Fruit fly (Drosophila melanogaster) whole organism, embryonic: Measurements from ENCODE around the gene Nse4.

Experiments
- CG1024 ChIP-seq: fragments of 200-800 bp; sonication (Bioruptor generic); IDR thresholded peaks from 2 replicates; pipeline ENCODE4 v1.3.6; 2022; ENCODE audit warnings: missing biosample characterization, missing genetic modification characterization
- CG10654 ChIP-seq: fragments of 200-800 bp; sonication (Bioruptor generic); optimal IDR thresholded peaks from 2 replicates; lab custom pipeline; 2016; ENCODE audit warnings: missing biosample characterization, missing genetic modification characterization
- CG14860 ChIP-seq: fragments of 200-800 bp; sonication (Bioruptor generic); IDR thresholded peaks from 3 replicates; pipeline ENCODE4 v1.3.6; 2022; ENCODE audit warnings: missing biosample characterization, missing genetic modification characterization; ENCODE audit not compliant: partially characterized antibody
- CG1603 ChIP-seq: fragments of 200-800 bp; sonication (Bioruptor generic); optimal IDR thresholded peaks from 2 replicates; lab custom pipeline; 2019; ENCODE audit warnings: missing biosample characterization, mild to moderate bottlenecking, missing genetic modification characterization, moderate library complexity
- CG17186 ChIP-seq: fragments of 200-800 bp; sonication (Bioruptor generic); optimal IDR thresholded peaks from 3 replicates; lab custom pipeline; 2017; ENCODE audit warnings: missing biosample characterization, missing genetic modification reagents, missing genetic modification characterization
- CG17568 ChIP-seq: fragments of 200-800 bp; sonication (Bioruptor generic); optimal IDR thresholded peaks from 2 replicates; lab custom pipeline; 2018; ENCODE audit warnings: missing biosample characterization, mild to moderate bottlenecking, missing genetic modification characterization, moderate library complexity
- CG18599 ChIP-seq: fragments of 200-800 bp; sonication (Bioruptor generic); optimal IDR thresholded peaks from 3 replicates; lab custom pipeline; 2017; ENCODE audit warnings: missing biosample characterization, missing genetic modification characterization, mild to moderate bottlenecking, moderate library complexity, missing genetic modification reagents
- CG2120 ChIP-seq: fragments of 200-800 bp; sonication (Bioruptor generic); optimal IDR thresholded peaks from 3 replicates; lab custom pipeline; 2016; ENCODE audit warnings: missing biosample characterization, missing genetic modification characterization
- CG3726 ChIP-seq: fragments of 200-800 bp; sonication (Bioruptor generic); IDR thresholded peaks from 3 replicates; pipeline ENCODE4, ENCODE4 v1.3.6; 2022; ENCODE audit warnings: missing biosample characterization, missing genetic modification characterization
- CG3995 ChIP-seq: fragments of 200-800 bp; sonication (Bioruptor generic); optimal IDR thresholded peaks from 3 replicates; lab custom pipeline; 2016; ENCODE audit warnings: missing biosample characterization, missing genetic modification characterization
- CG6689 ChIP-seq: fragments of 200-800 bp; sonication (Bioruptor generic); IDR thresholded peaks from 2 replicates; pipeline ENCODE4 v1.3.6; 2022; ENCODE audit warnings: missing biosample characterization, missing genetic modification characterization
- CG6791 ChIP-seq: fragments of 200-800 bp; sonication (Bioruptor generic); IDR thresholded peaks from 3 replicates; pipeline ENCODE4 v1.3.6; 2022; ENCODE audit warnings: missing biosample characterization, missing genetic modification characterization; ENCODE audit not compliant: partially characterized antibody
- CG6813 ChIP-seq: fragments of 200-800 bp; sonication (Bioruptor generic); optimal IDR thresholded peaks from 2 replicates; lab custom pipeline; 2017; ENCODE audit warnings: missing biosample characterization, missing genetic modification characterization, mild to moderate bottlenecking, moderate library complexity, missing genetic modification reagents
- CG7963 ChIP-seq: fragments of 200-800 bp; sonication (Bioruptor generic); IDR thresholded peaks from 3 replicates; pipeline ENCODE4 v1.3.6; 2022; ENCODE audit warnings: missing biosample characterization, missing genetic modification characterization; ENCODE audit not compliant: partially characterized antibody
- CG9817 ChIP-seq: fragments of 200-800 bp; sonication (Bioruptor generic); optimal IDR thresholded peaks from 2 replicates; lab custom pipeline; 2018; ENCODE audit warnings: missing biosample characterization, mild to moderate bottlenecking, missing genetic modification characterization, moderate library complexity
- Dp ChIP-seq: fragments of 200-800 bp; sonication (Bioruptor generic); optimal IDR thresholded peaks from 2 replicates; lab custom pipeline; 2018; ENCODE audit warnings: missing biosample characterization, mild to moderate bottlenecking, missing genetic modification characterization, moderate library complexity
- E2f2 ChIP-seq: fragments of 200-800 bp; sonication (Bioruptor generic); IDR thresholded peaks from 2 replicates; pipeline ENCODE4 v1.3.6; 2022; ENCODE audit warnings: missing biosample characterization, missing genetic modification characterization
- Fer1 ChIP-seq: fragments of 200-800 bp; sonication (Bioruptor generic); optimal IDR thresholded peaks from 2 replicates; lab custom pipeline; 2017; ENCODE audit warnings: missing biosample characterization, mild to moderate bottlenecking, missing genetic modification characterization
- Gsc ChIP-seq: fragments of 200-800 bp; sonication (Bioruptor generic); IDR thresholded peaks from 2 replicates; pipeline ENCODE4 v1.3.6; 2022; ENCODE audit warnings: missing biosample characterization, missing genetic modification characterization
- MBD-R2 ChIP-seq: fragments of 200-800 bp; sonication (Bioruptor generic); IDR thresholded peaks from 2 replicates; pipeline ENCODE4 v1.3.6; 2022; ENCODE audit warnings: missing biosample characterization, missing genetic modification characterization
- MESR4 ChIP-seq: fragments of 200-800 bp; sonication (Bioruptor generic); optimal IDR thresholded peaks from 2 replicates; lab custom pipeline; 2018; ENCODE audit warnings: missing biosample characterization, mild to moderate bottlenecking, missing genetic modification characterization, moderate library complexity
- Mrtf ChIP-seq: fragments of 200-800 bp; sonication (Bioruptor generic); IDR thresholded peaks from 3 replicates; pipeline ENCODE4 v1.3.6; 2022; ENCODE audit warnings: missing biosample characterization, missing genetic modification characterization
- Sin3A ChIP-seq: fragments of >200 bp; optimal IDR thresholded peaks from 2 replicates; lab custom pipeline; 2018
- Tbp ChIP-seq: fragments of >200 bp; optimal IDR thresholded peaks from 2 replicates; lab custom pipeline; 2018; ENCODE audit warnings: missing biosample characterization, missing genetic modification characterization
- ato ChIP-seq: fragments of 200-800 bp; sonication (Bioruptor generic); IDR thresholded peaks from 2 replicates; pipeline ENCODE4 v1.3.6; 2022; ENCODE audit warnings: missing biosample characterization, missing genetic modification characterization; ENCODE audit not compliant: partially characterized antibody
- bowl ChIP-seq: fragments of 200-800 bp; sonication (Bioruptor generic); IDR thresholded peaks from 2 replicates; pipeline ENCODE4 v1.3.6; 2022; ENCODE audit warnings: missing biosample characterization, missing genetic modification characterization
- btn ChIP-seq: fragments of 200-800 bp; sonication (Bioruptor generic); optimal IDR thresholded peaks from 2 replicates; lab custom pipeline; 2016; ENCODE audit warnings: missing biosample characterization, missing genetic modification characterization
- cad ChIP-seq: fragments of >200 bp; optimal IDR thresholded peaks from 2 replicates; lab custom pipeline; 2017; ENCODE audit warnings: missing biosample characterization, missing genetic modification characterization
- chinmo ChIP-seq: fragments of 200-800 bp; sonication (Bioruptor generic); IDR thresholded peaks from 4 replicates; pipeline ENCODE4 v1.3.6; 2022; ENCODE audit warnings: missing biosample characterization, missing genetic modification characterization; ENCODE audit not compliant: partially characterized antibody
- danr ChIP-seq: fragments of 200-800 bp; sonication (Bioruptor generic); IDR thresholded peaks from 2 replicates; pipeline ENCODE4 v1.3.6; 2022; ENCODE audit warnings: missing biosample characterization, missing genetic modification characterization
- dpn ChIP-seq, 2 experiments: fragments of 200-800 bp; sonication (Bioruptor generic); optimal IDR thresholded peaks; 3 replicates each; lab custom pipeline; 2016; ENCODE audit warnings: missing biosample characterization in 2 of 2, missing genetic modification characterization in 2 of 2
- exex ChIP-seq: fragments of 200-800 bp; sonication (Bioruptor generic); optimal IDR thresholded peaks from 4 replicates; lab custom pipeline; 2018; ENCODE audit warnings: missing biosample characterization, mild to moderate bottlenecking, missing genetic modification characterization, moderate library complexity
- eyg ChIP-seq: fragments of 200-800 bp; sonication (Bioruptor generic); optimal IDR thresholded peaks from 3 replicates; lab custom pipeline; 2016; ENCODE audit warnings: missing biosample characterization, missing genetic modification characterization
- gcm ChIP-seq: fragments of 200-800 bp; sonication (Bioruptor generic); optimal IDR thresholded peaks from 2 replicates; lab custom pipeline; 2019; ENCODE audit warnings: missing biosample characterization, mild to moderate bottlenecking, missing genetic modification characterization, moderate library complexity
- gfzf ChIP-seq: fragments of 200-800 bp; sonication (Bioruptor generic); optimal IDR thresholded peaks from 2 replicates; lab custom pipeline; 2016; ENCODE audit warnings: missing biosample characterization, mild to moderate bottlenecking, missing genetic modification characterization, moderate library complexity
- gro ChIP-seq: fragments of 200-800 bp; sonication (Bioruptor generic); optimal IDR thresholded peaks from 2 replicates; lab custom pipeline; 2016; ENCODE audit warnings: missing biosample characterization, missing genetic modification characterization
- inv ChIP-seq: fragments of 200-800 bp; sonication (Bioruptor generic); IDR thresholded peaks from 2 replicates; pipeline ENCODE4 v1.3.6; 2022; ENCODE audit warnings: missing biosample characterization, missing genetic modification characterization; ENCODE audit not compliant: partially characterized antibody
- luna ChIP-seq: fragments of 200-800 bp; sonication (Bioruptor generic); optimal IDR thresholded peaks from 2 replicates; lab custom pipeline; 2016; ENCODE audit warnings: missing biosample characterization, missing genetic modification characterization
- maf-S ChIP-seq: fragments of 200-800 bp; sonication (Bioruptor generic); optimal IDR thresholded peaks from 2 replicates; lab custom pipeline; 2016; ENCODE audit warnings: missing biosample characterization, missing genetic modification characterization
- nmo ChIP-seq: fragments of 200-800 bp; sonication (Bioruptor generic); optimal IDR thresholded peaks from 2 replicates; lab custom pipeline; 2018; ENCODE audit warnings: missing biosample characterization, mild to moderate bottlenecking, missing genetic modification characterization, moderate library complexity
- oc ChIP-seq: fragments of 200-800 bp; sonication (Bioruptor generic); optimal IDR thresholded peaks from 2 replicates; lab custom pipeline; 2018; ENCODE audit warnings: missing biosample characterization, mild to moderate bottlenecking, missing genetic modification characterization, moderate library complexity
- pfk ChIP-seq: fragments of 200-800 bp; sonication (Bioruptor generic); optimal IDR thresholded peaks from 2 replicates; lab custom pipeline; 2018; ENCODE audit warnings: missing biosample characterization, mild to moderate bottlenecking, missing genetic modification characterization, moderate library complexity
- pzg ChIP-seq: fragments of 200-800 bp; sonication (Bioruptor generic); optimal IDR thresholded peaks from 3 replicates; lab custom pipeline; 2018; ENCODE audit warnings: missing biosample characterization, mild to moderate bottlenecking, missing genetic modification characterization, moderate library complexity
- slou ChIP-seq: fragments of 200-800 bp; sonication (Bioruptor generic); optimal IDR thresholded peaks from 3 replicates; lab custom pipeline; 2016; ENCODE audit warnings: missing biosample characterization, missing genetic modification characterization
- sob ChIP-seq: fragments of 200-800 bp; sonication (Bioruptor generic); IDR thresholded peaks from 2 replicates; pipeline ENCODE4 v1.3.6; 2022; ENCODE audit warnings: missing biosample characterization, missing genetic modification characterization
- ssp ChIP-seq: fragments of 200-800 bp; sonication (Bioruptor generic); IDR thresholded peaks from 2 replicates; pipeline ENCODE4 v1.3.6; 2022; ENCODE audit warnings: missing biosample characterization, missing genetic modification characterization
- stc ChIP-seq: fragments of 200-800 bp; sonication (Bioruptor generic); IDR thresholded peaks from 2 replicates; pipeline ENCODE4 v1.3.6; 2022; ENCODE audit warnings: missing biosample characterization, missing genetic modification characterization
- stwl ChIP-seq: fragments of 200-800 bp; sonication (Bioruptor generic); optimal IDR thresholded peaks from 3 replicates; lab custom pipeline; 2018; ENCODE audit warnings: missing biosample characterization, mild to moderate bottlenecking, missing genetic modification characterization, moderate library complexity
- vfl ChIP-seq: fragments of 200-800 bp; sonication (Bioruptor generic); optimal IDR thresholded peaks from 2 replicates; lab custom pipeline; 2016; ENCODE audit warnings: missing biosample characterization, missing genetic modification characterization

The Nse4 gene

DNA sequence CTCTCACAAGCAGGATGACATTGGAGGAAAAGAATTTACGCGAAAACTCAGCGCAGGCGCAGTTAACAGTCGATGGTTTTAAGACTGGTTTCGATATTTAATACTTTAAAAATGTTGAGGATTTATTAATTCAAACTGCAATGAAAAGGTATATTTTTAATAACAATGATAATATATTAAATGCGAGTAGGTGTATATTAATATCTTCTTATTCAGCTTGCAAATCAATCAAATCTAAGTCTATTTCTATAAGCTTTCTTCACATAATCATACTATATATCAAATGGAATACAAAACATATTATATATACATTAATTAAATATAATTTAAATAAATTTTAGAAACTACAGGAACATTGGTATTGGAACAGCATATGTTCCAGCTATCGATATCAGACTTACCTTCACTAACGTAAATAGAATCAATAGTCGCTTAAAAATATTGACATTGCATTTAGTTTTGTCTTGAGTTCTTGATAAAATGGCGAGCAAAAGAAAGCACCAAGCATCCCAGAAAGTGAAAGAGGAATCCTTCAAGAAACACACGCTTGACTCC is 3.6 kb upstream of the Nse4 start, which contains the start of the genes TBC1D16 and holn1 (continued):
- no peak for TF ChIP-seq CG6689 (GFP tag; lab: Robert Waterston, UW)
- no peak for TF ChIP-seq eyg (GFP tag; lab: Kevin White, UChicago)
- no peak for TF ChIP-seq CG6813

DNA sequence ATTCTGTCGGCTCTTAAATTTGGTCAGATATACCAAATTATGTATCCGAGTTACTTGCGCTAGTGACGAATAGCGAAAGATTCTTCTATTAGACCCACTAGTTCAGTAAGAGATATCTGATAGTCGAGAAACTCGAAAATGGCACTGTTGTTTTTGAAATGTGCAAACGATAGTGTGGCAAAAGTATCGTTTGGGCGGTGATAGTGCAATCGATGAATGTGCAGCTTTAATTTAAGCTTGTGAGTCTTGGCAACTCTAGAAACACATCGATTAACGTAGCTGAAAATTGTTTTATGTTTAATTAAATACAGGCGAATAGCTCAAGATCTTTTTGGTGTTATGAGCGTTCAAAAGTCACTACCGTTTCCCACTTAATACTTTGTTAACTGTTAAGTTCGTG is 1.9 kb upstream of the Nse4 start, which contains the start of gene STUB1:
STUB1 (plus strand) TSS at position 232 of the 400 bp plus-strand sequence.
- no peak for TF ChIP-seq cad
- no peak for TF ChIP-seq CG18599 (GFP tag; lab: Kevin White, UChicago)
- peak; percentile 99 for TF ChIP-seq CG6791
- no peak for TF ChIP-seq gcm
- no peak for TF ChIP-seq CG17568
- peak; percentile 91 for TF ChIP-seq MBD-R2 (GFP tag; lab: Robert Waterston, UW)
- TF ChIP-seq danr, result no peak
- TF ChIP-seq slou (GFP tag; lab: Kevin White, UChicago), result no peak
- peak; percentile 99 for TF ChIP-seq CG7963 (GFP tag; lab: Robert Waterston, UW)
- TF ChIP-seq Fer1 (GFP tag; lab: Kevin White, UChicago), result peak; percentile 26
- peak; percentile 99 for TF ChIP-seq chinmo (GFP tag; lab: Robert Waterston, UW)
- TF ChIP-seq Gsc (GFP tag; lab: Robert Waterston, UW), result no peak
- TF ChIP-seq gro (GFP tag; lab: Kevin White, UChicago), result peak; percentile 30
- TF ChIP-seq stc (GFP tag; lab: Robert Waterston, UW), result no peak
- peak; percentile 9 for TF ChIP-seq nmo
- no peak for TF ChIP-seq CG1024 (GFP tag; lab: Robert Waterston, UW)
- TF ChIP-seq dpn (GFP tag; optimal IDR thresholded peaks at IDR 0.05; lab: Kevin White, UChicago), result peak in 1 of 2 experiments; percentile 14
- peak; percentile 87 for TF ChIP-seq E2f2 (GFP tag; lab: Robert Waterston, UW)
- peak; percentile 81 for TF ChIP-seq Dp (GFP tag; lab: Kevin White, UChicago)
- peak; percentile 53 for TF ChIP-seq stwl
- no peak for TF ChIP-seq oc (tag; lab: Kevin White, UChicago)
- TF ChIP-seq vfl (GFP tag; lab: Kevin White, UChicago), result peak; percentile 25
- peak; percentile 11 for TF ChIP-seq maf-S
- peak; percentile 54 for TF ChIP-seq CG2120 (GFP tag; lab: Kevin White, UChicago)
- peak; percentile 90 for TF ChIP-seq pzg (GFP tag; lab: Kevin White, UChicago)
- no peak for TF ChIP-seq btn
- no peak for TF ChIP-seq CG9817 (tag; lab: Kevin White, UChicago)
- peak; percentile 59 for TF ChIP-seq CG3995
- no peak for TF ChIP-seq CG3726 (GFP tag; lab: Robert Waterston, UW)
- TF ChIP-seq MESR4 (GFP tag; lab: Kevin White, UChicago), result peak; percentile 46
- TF ChIP-seq Sin3A (lab: Kevin White, UChicago), result peak; percentile 7
- peak; percentile 99 for TF ChIP-seq CG14860
- peak; percentile 88 for TF ChIP-seq CG1603 (tag; lab: Kevin White, UChicago)
- peak; percentile 93 for TF ChIP-seq ato (GFP tag; lab: Robert Waterston, UW)
- no peak for TF ChIP-seq CG10654
- TF ChIP-seq pfk (GFP tag; lab: Kevin White, UChicago), result peak; percentile 50
- TF ChIP-seq Tbp (GFP tag; lab: Kevin White, UChicago), result no peak
- peak; percentile 24 for TF ChIP-seq exex (tag; lab: Kevin White, UChicago)
- TF ChIP-seq sob, result peak; percentile 61
- no peak for TF ChIP-seq bowl (GFP tag; lab: Robert Waterston, UW)
- TF ChIP-seq luna, result peak; percentile 3
- TF ChIP-seq ssp (GFP tag; lab: Robert Waterston, UW), result 0 out of 2 replicates have a peak, but pooled peaks have one; percentile 18
- peak; percentile 63 for TF ChIP-seq CG17186 (GFP tag; lab: Kevin White, UChicago)
- TF ChIP-seq gfzf (GFP tag; lab: Kevin White, UChicago), result peak; percentile 3
- TF ChIP-seq Mrtf (GFP tag; lab: Robert Waterston, UW), result no peak
- TF ChIP-seq inv (GFP tag; lab: Robert Waterston, UW), result peak; percentile 99
